Fruit fly (Drosophila melanogaster) whole organism, wandering third instar larva: ENCODE measurements around the gene CG6839.

Experiments
- Abd-B ChIP-seq: fragments of >200 bp; optimal IDR thresholded peaks from 2 replicates; lab custom pipeline; 2017; ENCODE audit warnings: missing biosample characterization, missing genetic modification characterization
- CG32264 ChIP-seq: fragments of 200-800 bp; sonication (Bioruptor generic); optimal IDR thresholded peaks from 2 replicates; lab custom pipeline; 2016; ENCODE audit warnings: missing biosample characterization, missing genetic modification characterization
- CG9705 ChIP-seq: fragments of 200-800 bp; sonication (Bioruptor generic); optimal IDR thresholded peaks from 2 replicates; lab custom pipeline; 2018; ENCODE audit warnings: missing biosample characterization, mild to moderate bottlenecking, missing genetic modification characterization
- Dfd ChIP-seq: fragments of >200 bp; optimal IDR thresholded peaks from 2 replicates; lab custom pipeline; 2017; ENCODE audit warnings: missing biosample characterization, missing genetic modification characterization
- Dif ChIP-seq: fragments of 200-275, 200-300 bp; sonication (Bioruptor generic); optimal IDR thresholded peaks from 2 replicates; lab custom pipeline; 2018; ENCODE audit warnings: missing biosample characterization, missing genetic modification characterization; ENCODE audit not compliant: partially characterized antibody
- GATAd ChIP-seq: sonication (Bioruptor generic); optimal IDR thresholded peaks from 2 replicates; lab custom pipeline; 2016; ENCODE audit warnings: missing biosample characterization, missing genetic modification characterization
- HLH106 ChIP-seq: fragments of 200-800 bp; optimal IDR thresholded peaks from 3 replicates; lab custom pipeline; 2019; ENCODE audit warnings: missing biosample characterization, mild to moderate bottlenecking, missing genetic modification characterization, moderate library complexity
- Hnf4 ChIP-seq: fragments of 200-800 bp; sonication (Bioruptor generic); optimal IDR thresholded peaks from 2 replicates; lab custom pipeline; 2016; ENCODE audit warnings: missing biosample characterization, mild to moderate bottlenecking, missing genetic modification characterization
- Hr78 ChIP-seq: fragments of >200 bp; optimal IDR thresholded peaks from 2 replicates; lab custom pipeline; 2017; ENCODE audit warnings: missing biosample characterization, missing genetic modification characterization
- Hr83 ChIP-seq: fragments of 200-300 bp; sonication (Bioruptor generic); optimal IDR thresholded peaks from 2 replicates; lab custom pipeline; 2016; ENCODE audit warnings: missing biosample characterization, mild to moderate bottlenecking, missing genetic modification characterization, moderate library complexity; ENCODE audit not compliant: poor library complexity, severe bottlenecking
- Jra ChIP-seq: sonication (Bioruptor generic); optimal IDR thresholded peaks from 2 replicates; lab custom pipeline; 2016; ENCODE audit warnings: missing biosample characterization, missing genetic modification characterization
- N ChIP-seq: fragments of >200 bp; optimal IDR thresholded peaks from 2 replicates; lab custom pipeline; 2018; ENCODE audit warnings: missing biosample characterization, missing external identifiers, missing genetic modification characterization
- OdsH ChIP-seq: fragments of 200-800 bp; sonication (Bioruptor generic); optimal IDR thresholded peaks from 2 replicates; lab custom pipeline; 2016; ENCODE audit warnings: missing biosample characterization, mild to moderate bottlenecking, missing genetic modification characterization
- Rel ChIP-seq, 2 experiments: fragments of 200-800 bp; sonication (Bioruptor generic) in 1 of 2; optimal IDR thresholded peaks; 2 replicates in 1 of 2; 3 replicates in 1 of 2; lab custom pipeline; 2016 to 2019; ENCODE audit warnings: mild to moderate bottlenecking in 2 of 2, missing biosample characterization in 2 of 2, missing genetic modification characterization in 2 of 2, moderate library complexity in 1 of 2
- Sp1 ChIP-seq: fragments of 200-800 bp; sonication (Bioruptor generic); optimal IDR thresholded peaks from 3 replicates; lab custom pipeline; 2019; ENCODE audit warnings: missing biosample characterization, mild to moderate bottlenecking, missing genetic modification characterization, moderate library complexity
- Vsx2 ChIP-seq: fragments of 200-300, 225-300 bp; sonication (Bioruptor generic); optimal IDR thresholded peaks from 2 replicates; lab custom pipeline; 2018; ENCODE audit warnings: missing biosample characterization, missing genetic modification characterization; ENCODE audit not compliant: partially characterized antibody
- br ChIP-seq: fragments of 200-800 bp; sonication (Bioruptor generic); optimal IDR thresholded peaks from 2 replicates; lab custom pipeline; 2016; ENCODE audit warnings: missing biosample characterization, missing genetic modification characterization
- brk ChIP-seq: fragments of 200-800 bp; sonication (Bioruptor generic); optimal IDR thresholded peaks from 2 replicates; lab custom pipeline; 2016; ENCODE audit warnings: missing biosample characterization, mild to moderate bottlenecking, missing genetic modification characterization
- dl ChIP-seq, 2 experiments: fragments of 175-275, 200-275 bp in 1 of 2; fragments of 200-275 bp in 1 of 2; sonication (Bioruptor generic); optimal IDR thresholded peaks; lab custom pipeline; 2018; ENCODE audit warnings: mild to moderate bottlenecking in 2 of 2, missing biosample characterization in 2 of 2, missing genetic modification characterization in 2 of 2, moderate library complexity in 2 of 2; ENCODE audit not compliant: partially characterized antibody in 2 of 2, insufficient read depth in 1 of 2
- dsf ChIP-seq: sonication (Bioruptor generic); optimal IDR thresholded peaks from 2 replicates; lab custom pipeline; 2016; ENCODE audit warnings: missing biosample characterization, missing genetic modification characterization, borderline replicate concordance
- ey ChIP-seq: fragments of 200-800 bp; sonication (Bioruptor generic); optimal IDR thresholded peaks from 2 replicates; lab custom pipeline; 2016; ENCODE audit warnings: missing biosample characterization, missing genetic modification characterization
- foxo ChIP-seq, 2 experiments: fragments of 200-800 bp; sonication (Bioruptor generic); optimal IDR thresholded peaks; 2 replicates in 1 of 2; 3 replicates in 1 of 2; lab custom pipeline; 2016 to 2017; ENCODE audit warnings: missing biosample characterization in 2 of 2, missing genetic modification characterization in 2 of 2
- fru ChIP-seq: fragments of 200-800 bp; sonication (Bioruptor generic); optimal IDR thresholded peaks from 3 replicates; lab custom pipeline; 2016; ENCODE audit warnings: missing biosample characterization, mild to moderate bottlenecking, missing genetic modification characterization
- h ChIP-seq: fragments of 200-800 bp; sonication (Bioruptor generic); optimal IDR thresholded peaks from 3 replicates; lab custom pipeline; 2016; ENCODE audit warnings: missing biosample characterization, mild to moderate bottlenecking, missing genetic modification characterization
- lola ChIP-seq: fragments of >200 bp; optimal IDR thresholded peaks from 2 replicates; lab custom pipeline; 2017; ENCODE audit warnings: missing biosample characterization, missing genetic modification characterization
- psq ChIP-seq: fragments of 200-800 bp; sonication (Bioruptor generic); optimal IDR thresholded peaks from 3 replicates; lab custom pipeline; 2017; ENCODE audit warnings: missing biosample characterization, mild to moderate bottlenecking, missing genetic modification characterization, moderate library complexity
- rgr ChIP-seq: fragments of 200-800 bp; sonication (Bioruptor generic); optimal IDR thresholded peaks from 3 replicates; lab custom pipeline; 2016; ENCODE audit warnings: missing biosample characterization, mild to moderate bottlenecking, missing genetic modification characterization
- sage ChIP-seq: fragments of 200-800 bp; sonication (Bioruptor generic); optimal IDR thresholded peaks from 2 replicates; lab custom pipeline; 2016; ENCODE audit warnings: missing biosample characterization, mild to moderate bottlenecking, missing genetic modification characterization
- sv ChIP-seq: fragments of 200-800 bp; sonication (Bioruptor generic); optimal IDR thresholded peaks from 3 replicates; lab custom pipeline; 2016; ENCODE audit warnings: missing biosample characterization, missing genetic modification characterization

CG6839 gene

DNA sequence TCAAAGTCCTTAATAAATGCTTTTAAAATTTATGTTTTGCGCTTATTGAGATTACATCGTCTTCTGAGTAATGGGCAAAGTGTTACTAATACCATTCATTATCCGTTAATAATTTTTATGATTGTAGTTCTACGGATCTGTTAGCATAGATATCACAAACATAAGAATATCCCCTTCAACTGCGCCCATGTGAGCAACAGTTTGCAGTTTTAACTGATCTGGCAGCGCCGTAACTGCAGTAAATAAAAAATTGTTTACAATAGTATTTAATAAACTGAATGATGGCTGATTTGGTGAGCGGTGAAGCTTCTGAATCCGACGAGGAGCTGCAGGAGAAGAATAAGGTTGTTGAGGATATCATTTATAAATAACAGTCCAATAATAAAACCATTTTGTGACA is 47.4 kb upstream of the CG6839 start, which contains the start of gene Blos3:
Blos3 (plus strand) TSS at position 198 of the 400 bp plus-strand sequence.
- TF ChIP-seq Hr83 (GFP tag; lab: Kevin White, UChicago) (peak; percentile 54), Sp1 (no peak), Dfd (no peak), Hnf4 (GFP tag; lab: Kevin White, UChicago) (no peak), dl (GFP tag; optimal IDR thresholded peaks at IDR 0.05; lab: Kevin White, UChicago; ENCODE audit: insufficient read depth in 1 of 2, partially characterized antibody in 2 of 2) (no peak), Hr78 (GFP tag; lab: Kevin White, UChicago) (no peak), rgr (GFP tag; lab: Kevin White, UChicago) (peak; percentile 55), OdsH (GFP tag; lab: Kevin White, UChicago) (peak; percentile 50), sv (GFP tag; lab: Kevin White, UChicago) (no peak), Abd-B (GFP tag; lab: Kevin White, UChicago) (no peak), psq (GFP tag; lab: Kevin White, UChicago) (peak; percentile 44), brk (GFP tag; lab: Kevin White, UChicago) (no peak), ey (GFP tag; lab: Kevin White, UChicago) (peak; percentile 61), Rel (GFP tag; optimal IDR thresholded peaks at IDR 0.05; lab: Kevin White, UChicago) (no peak), Rel (tag; optimal IDR thresholded peaks at IDR 0.05; lab: Kevin White, UChicago) (no peak), lola (no peak), Jra (GFP tag; lab: Kevin White, UChicago) (peak; percentile 54), N (GFP tag; lab: Kevin White, UChicago) (no peak), CG9705 (GFP tag; lab: Kevin White, UChicago) (peak; percentile 52), CG32264 (GFP tag; lab: Kevin White, UChicago) (no peak), h (GFP tag; lab: Kevin White, UChicago) (peak; percentile 71), HLH106 (tag; lab: Kevin White, UChicago) (peak; percentile 46), dsf (GFP tag; lab: Kevin White, UChicago) (no peak), foxo (GFP tag; optimal IDR thresholded peaks at IDR 0.05; lab: Kevin White, UChicago) (peak in 1 of 2 experiments; percentile 83), Vsx2 (GFP tag; lab: Kevin White, UChicago) (no peak)

- TF ChIP-seq sage (GFP tag; lab: Kevin White, UChicago) = no peak
- peak; percentile 20 for TF ChIP-seq psq (GFP tag; lab: Kevin White, UChicago)
Observed at dm6 chr3L:18872440-18872839, 44.9 kb upstream of the CG6839 start, which contains the start of the genes Rad9 and Uggt. Gene Rad9, minus strand, starts transcription at chr3L:18872553. Gene Uggt, plus strand, starts transcription at chr3L:18872747.

DNA sequence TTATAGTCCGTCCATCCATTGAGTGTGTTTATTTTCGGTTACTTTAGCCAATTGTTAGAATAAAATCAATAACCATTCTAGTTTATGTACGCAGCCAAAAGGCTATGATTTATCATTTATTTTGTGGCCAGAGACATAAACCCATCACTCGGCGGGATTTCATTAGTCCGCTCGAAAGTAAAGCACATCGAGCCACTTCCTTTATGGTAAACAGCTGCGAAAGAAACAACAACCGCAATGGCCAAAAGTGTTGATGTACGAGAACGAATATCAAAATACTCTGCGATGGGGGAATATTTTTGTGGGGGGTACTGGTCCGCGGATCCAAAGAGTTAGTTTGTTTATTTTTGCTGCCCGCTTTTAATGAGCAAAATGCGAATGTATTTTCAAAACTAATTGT is 35.8 kb upstream of the CG6839 start:
- no peak for TF ChIP-seq sv (GFP tag; lab: Kevin White, UChicago)
- TF ChIP-seq Dfd = no peak
- TF ChIP-seq dsf (GFP tag; lab: Kevin White, UChicago) = no peak
- TF ChIP-seq brk (GFP tag; lab: Kevin White, UChicago) = no peak
- no peak for TF ChIP-seq br (GFP tag; lab: Kevin White, UChicago)

DNA sequence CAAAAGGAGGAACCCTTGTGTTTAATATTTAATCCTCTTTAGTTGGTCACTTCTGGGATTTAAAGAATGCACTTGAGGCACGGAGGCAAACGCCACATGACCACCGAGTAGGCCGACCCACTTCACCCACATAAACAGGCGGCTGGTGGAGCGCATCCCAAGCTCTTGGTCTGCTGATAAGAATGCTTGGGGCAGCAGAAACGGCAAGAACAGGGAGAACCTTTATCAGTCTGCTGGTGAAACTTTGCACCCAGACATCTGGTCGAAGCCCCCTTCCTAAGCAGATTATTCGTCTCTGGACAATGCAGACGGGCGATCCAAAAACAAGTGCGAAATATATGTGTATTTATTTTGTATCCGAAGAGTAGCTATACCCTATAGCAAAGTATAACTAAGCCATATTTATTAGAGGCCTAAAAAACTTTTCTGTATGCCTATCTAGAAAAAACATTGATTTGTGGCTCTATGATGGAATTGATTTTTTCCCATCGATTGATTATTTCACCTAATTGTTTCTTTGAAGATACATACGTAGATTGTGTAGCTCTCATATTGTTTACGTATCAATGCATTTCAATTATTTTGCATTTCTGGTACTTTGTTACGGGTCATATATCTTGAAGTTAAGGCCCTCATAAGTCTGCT is 28.0 kb upstream of the CG6839 start:
- TF ChIP-seq GATAd (GFP tag; lab: Kevin White, UChicago) = no peak
- peak; percentile 0 for TF ChIP-seq Dif (GFP tag; lab: Kevin White, UChicago)
- TF ChIP-seq Abd-B (GFP tag; lab: Kevin White, UChicago) = no peak
- TF ChIP-seq fru = peak; percentile 41
- TF ChIP-seq foxo (GFP tag; optimal IDR thresholded peaks at IDR 0.05; lab: Kevin White, UChicago) = peak in 1 of 2 experiments; percentile 33
- peak; percentile 8 for TF ChIP-seq h (GFP tag; lab: Kevin White, UChicago)
- TF ChIP-seq rgr (GFP tag; lab: Kevin White, UChicago) = peak; percentile 20
- TF ChIP-seq Hnf4 (GFP tag; lab: Kevin White, UChicago) = peak; percentile 30
- TF ChIP-seq Rel (GFP tag; optimal IDR thresholded peaks at IDR 0.05; lab: Kevin White, UChicago) = no peak
- TF ChIP-seq Rel (tag; optimal IDR thresholded peaks at IDR 0.05; lab: Kevin White, UChicago) = peak; percentile 35
- TF ChIP-seq br (GFP tag; lab: Kevin White, UChicago) = no peak
- TF ChIP-seq CG32264 (GFP tag; lab: Kevin White, UChicago) = no peak
- TF ChIP-seq sv (GFP tag; lab: Kevin White, UChicago) = no peak
